Worm (Caenorhabditis elegans): ENCODE data around the gene C06A6.4.

DNA sequence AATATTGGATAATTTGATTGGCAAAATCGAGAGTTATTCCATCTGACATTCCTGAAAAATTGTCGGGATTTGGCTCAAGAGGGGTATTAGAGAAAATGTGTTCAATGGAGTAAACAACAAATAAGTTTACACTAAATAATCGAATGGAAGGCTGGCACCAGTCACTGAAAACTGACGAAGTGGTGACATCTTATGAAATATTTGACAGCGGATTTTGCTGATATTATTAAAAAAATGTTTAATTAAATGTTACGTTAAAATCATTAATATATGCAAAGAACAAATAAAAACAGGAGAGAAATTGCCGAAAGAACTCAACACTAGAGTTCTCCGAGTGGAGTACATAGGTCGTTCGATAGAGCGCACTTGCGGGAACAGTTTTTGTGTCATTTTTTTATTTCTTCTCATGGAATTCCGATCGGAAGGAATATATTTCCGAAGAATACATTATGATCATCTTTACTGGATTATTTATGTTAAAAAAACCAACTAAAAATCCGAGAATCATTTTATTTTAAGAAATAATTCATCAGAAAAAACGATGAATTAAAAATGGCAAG lies 43.5 kb downstream of the C06A6.4 start, which contains the start of gene tag-322:
- peak; percentile 32 for TF ChIP-seq cog-1 (tag; optimal IDR thresholded peaks at IDR 0.05)
- no peak for TF ChIP-seq klf-2 (GFP tag; conservative IDR thresholded peaks at IDR 0.05)
- no peak for TF ChIP-seq tab-1 (GFP tag; IDR thresholded peaks at IDR 0.05)
- TF ChIP-seq T22C8.4 (GFP tag; IDR thresholded peaks at IDR 0.05): no peak

Data from whole organism, midembryonic.